Worm (Caenorhabditis elegans) whole organism, L4/young adult: ENCODE measurements around the gene Y62E10A.19.

Source experiments
- W03F9.2 ChIP-seq: fragments of 150-350 bp; optimal IDR thresholded peaks from 2 replicates; lab custom pipeline; 2014; ENCODE audit warnings: missing biosample characterization, missing genetic modification characterization
- dao-5 ChIP-seq: sonication (generic microtip); optimal IDR thresholded peaks from 2 replicates; lab custom pipeline; 2016; ENCODE audit warnings: missing genotype, missing genetic modification characterization, moderate library complexity, missing compliant biosample characterization
- him-1 ChIP-seq: sonication (generic microtip); optimal IDR thresholded peaks from 2 replicates; lab custom pipeline; 2016; ENCODE audit warnings: missing genotype, missing genetic modification reagents, missing genetic modification characterization, missing compliant biosample characterization

Y62E10A.19 gene

ce11 chrIV:13398728-13399127 is 9.4 kb downstream of the Y62E10A.19 start, which contains the start of gene Y62E10A.13:
TSS of gene Y62E10A.13 (minus strand) at chrIV:13399053.
- TF ChIP-seq dao-5 (tag; lab: Kevin White, UChicago) = no peak
- no peak for TF ChIP-seq W03F9.2
- no peak for TF ChIP-seq him-1 (tag; lab: Kevin White, UChicago)

ce11 chrIV:13396375-13396774 is 11.7 kb downstream of the Y62E10A.19 start:
- TF ChIP-seq dao-5 (tag; lab: Kevin White, UChicago) = no peak
- TF ChIP-seq him-1 (tag; lab: Kevin White, UChicago) = no peak
- TF ChIP-seq W03F9.2 = no peak

- TF ChIP-seq dao-5 (tag; lab: Kevin White, UChicago) = no peak
- no peak for TF ChIP-seq W03F9.2
- peak; percentile 67 for TF ChIP-seq him-1 (tag; lab: Kevin White, UChicago)
Measured at ce11 chrIV:13395255-13395654, 12.9 kb downstream of the Y62E10A.19 start.

ce11 chrIV:13394686-13395085 is 13.4 kb downstream of the Y62E10A.19 start:
- TF ChIP-seq him-1 (tag; lab: Kevin White, UChicago) = no peak
- TF ChIP-seq dao-5 (tag; lab: Kevin White, UChicago) = no peak
- TF ChIP-seq W03F9.2 = no peak

- TF ChIP-seq W03F9.2 (peak; percentile 21), him-1 (tag; lab: Kevin White, UChicago) (no peak), dao-5 (tag; lab: Kevin White, UChicago) (no peak)
Measured at ce11 chrIV:13393246-13393716, 14.8 kb downstream of the Y62E10A.19 start.

- no peak for TF ChIP-seq W03F9.2
- no peak for TF ChIP-seq dao-5 (tag; lab: Kevin White, UChicago)
- no peak for TF ChIP-seq him-1 (tag; lab: Kevin White, UChicago)
Measured at ce11 chrIV:13392230-13392629, 15.9 kb downstream of the Y62E10A.19 start.

- no peak for TF ChIP-seq dao-5 (tag; lab: Kevin White, UChicago)
- TF ChIP-seq him-1 (tag; lab: Kevin White, UChicago) = no peak
- no peak for TF ChIP-seq W03F9.2
Measured at ce11 chrIV:13390770-13391169, 17.3 kb downstream of the Y62E10A.19 start.

- TF ChIP-seq him-1 (tag; lab: Kevin White, UChicago) (no peak), W03F9.2 (no peak), dao-5 (tag; lab: Kevin White, UChicago) (no peak)
Measured at ce11 chrIV:13389237-13389636, 18.9 kb downstream of the Y62E10A.19 start.

- TF ChIP-seq W03F9.2 (no peak), dao-5 (tag; lab: Kevin White, UChicago) (no peak), him-1 (tag; lab: Kevin White, UChicago) (peak; percentile 42)
Measured at ce11 chrIV:13388779-13389178, 19.3 kb downstream of the Y62E10A.19 start.

ce11 chrIV:13386903-13387302 is 21.2 kb downstream of the Y62E10A.19 start, which contains the start of gene lsm-3:
TSS of gene lsm-3 (plus strand) at chrIV:13387203.
- TF ChIP-seq dao-5 (tag; lab: Kevin White, UChicago) (no peak), him-1 (tag; lab: Kevin White, UChicago) (no peak), W03F9.2 (no peak)

- TF ChIP-seq W03F9.2 = peak; percentile 85
- peak; percentile 22 for TF ChIP-seq him-1 (tag; lab: Kevin White, UChicago)
- TF ChIP-seq dao-5 (tag; lab: Kevin White, UChicago) = no peak
Measured at ce11 chrIV:13386043-13386442, 22.1 kb downstream of the Y62E10A.19 start, which contains the start of the genes Y62E10A.20, Y62E10A.23 and mdt-9. TSS of gene Y62E10A.20 (minus strand) at chrIV:13386091. TSS of gene Y62E10A.23 (plus strand) at chrIV:13386324. TSS of gene mdt-9 (plus strand) at chrIV:13386380.

ce11 chrIV:13383763-13384436 is 24.2 kb downstream of the Y62E10A.19 start, which contains the start of gene rab-19:
TSS of gene rab-19 (minus strand) at chrIV:13384386.
- TF ChIP-seq dao-5 (tag; lab: Kevin White, UChicago) (no peak), him-1 (tag; lab: Kevin White, UChicago) (no peak), W03F9.2 (no peak)

- TF ChIP-seq dao-5 (tag; lab: Kevin White, UChicago) = no peak
Measured at ce11 chrIV:13381823-13382222, 26.3 kb downstream of the Y62E10A.19 start, which contains the start of gene emc-3. TSS of gene emc-3 (minus strand) at chrIV:13381923.

- TF ChIP-seq him-1 (tag; lab: Kevin White, UChicago) (no peak), W03F9.2 (no peak), dao-5 (tag; lab: Kevin White, UChicago) (no peak)
Measured at ce11 chrIV:13380506-13380905, 27.6 kb downstream of the Y62E10A.19 start.
